Worm (Caenorhabditis elegans) whole organism, L4/young adult: ENCODE measurements around the gene fbxb-83.

Source experiments
- W03F9.2 ChIP-seq: fragments of 150-350 bp; optimal IDR thresholded peaks from 2 replicates; lab custom pipeline; 2014; ENCODE audit warnings: missing biosample characterization, missing genetic modification characterization
- dao-5 ChIP-seq: sonication (generic microtip); optimal IDR thresholded peaks from 2 replicates; lab custom pipeline; 2016; ENCODE audit warnings: missing genotype, missing genetic modification characterization, moderate library complexity, missing compliant biosample characterization
- him-1 ChIP-seq: sonication (generic microtip); optimal IDR thresholded peaks from 2 replicates; lab custom pipeline; 2016; ENCODE audit warnings: missing genotype, missing genetic modification reagents, missing genetic modification characterization, missing compliant biosample characterization

The fbxb-83 gene

DNA sequence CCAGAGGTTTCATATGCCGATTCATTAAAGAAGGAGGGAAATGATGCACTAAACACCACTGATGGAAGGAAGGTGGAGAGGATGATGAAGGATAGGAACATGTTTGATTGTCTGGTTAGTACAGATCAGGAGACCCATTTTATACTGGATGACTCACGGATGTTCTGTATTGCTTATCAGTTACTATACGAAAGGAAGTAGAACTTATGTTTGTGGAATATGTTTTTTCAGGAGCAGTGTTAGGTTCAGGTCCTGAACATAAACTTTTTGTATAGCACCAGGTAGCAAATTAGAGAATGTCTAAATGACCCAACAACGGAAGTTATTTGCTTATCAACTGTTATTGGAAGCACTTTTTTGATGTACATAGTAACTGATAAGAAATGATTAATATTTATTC is 30.7 kb upstream of the fbxb-83 start, which contains the start of gene clec-148:
Gene clec-148 (minus strand): TSS at position 101 of the 400 bp plus-strand sequence.
- no peak for TF ChIP-seq dao-5 (tag; lab: Kevin White, UChicago)
- TF ChIP-seq him-1 (tag; lab: Kevin White, UChicago) = no peak
- TF ChIP-seq W03F9.2 (tag; lab: Kevin White, UChicago) = no peak

DNA sequence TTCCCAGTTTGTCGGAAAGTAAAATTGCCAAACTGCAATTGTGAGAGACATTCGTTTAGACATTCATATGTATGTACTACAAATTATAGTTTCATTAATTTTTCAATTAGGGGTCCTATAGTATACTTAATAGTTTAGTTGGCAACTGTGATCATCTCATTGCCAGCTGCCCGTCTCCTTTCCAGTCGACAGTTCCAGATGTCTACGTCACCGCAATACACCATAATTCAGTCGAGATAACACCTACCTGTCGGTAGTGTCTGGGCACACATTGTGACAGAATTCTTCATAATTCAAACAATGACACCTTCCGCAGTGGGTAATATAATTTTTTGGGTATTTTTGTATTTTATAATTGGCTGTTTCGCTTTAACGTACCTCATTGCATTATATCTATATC is 28.5 kb upstream of the fbxb-83 start, which contains the start of gene F40G9.19:
Gene F40G9.19 (plus strand): TSS at position 301 of the 400 bp plus-strand sequence.
- TF ChIP-seq him-1 (tag; lab: Kevin White, UChicago) (no peak), dao-5 (tag; lab: Kevin White, UChicago) (no peak), W03F9.2 (tag; lab: Kevin White, UChicago) (no peak)

ce11 chrIII:171617-172016 is 26.6 kb upstream of the fbxb-83 start, which contains the start of the genes F40G9.9 and F40G9.12:
F40G9.9 (minus strand) TSS chrIII:171717.
F40G9.12 (plus strand) TSS chrIII:171847.
- TF ChIP-seq W03F9.2 (tag; lab: Kevin White, UChicago) (no peak), dao-5 (tag; lab: Kevin White, UChicago) (no peak), him-1 (tag; lab: Kevin White, UChicago) (no peak)

- TF ChIP-seq dao-5 (tag; lab: Kevin White, UChicago) = no peak
- no peak for TF ChIP-seq him-1 (tag; lab: Kevin White, UChicago)
- no peak for TF ChIP-seq W03F9.2 (tag; lab: Kevin White, UChicago)
Measured at ce11 chrIII:169478-169877, 24.5 kb upstream of the fbxb-83 start, which contains the start of gene F40G9.18. F40G9.18 (minus strand) TSS chrIII:169578.

DNA sequence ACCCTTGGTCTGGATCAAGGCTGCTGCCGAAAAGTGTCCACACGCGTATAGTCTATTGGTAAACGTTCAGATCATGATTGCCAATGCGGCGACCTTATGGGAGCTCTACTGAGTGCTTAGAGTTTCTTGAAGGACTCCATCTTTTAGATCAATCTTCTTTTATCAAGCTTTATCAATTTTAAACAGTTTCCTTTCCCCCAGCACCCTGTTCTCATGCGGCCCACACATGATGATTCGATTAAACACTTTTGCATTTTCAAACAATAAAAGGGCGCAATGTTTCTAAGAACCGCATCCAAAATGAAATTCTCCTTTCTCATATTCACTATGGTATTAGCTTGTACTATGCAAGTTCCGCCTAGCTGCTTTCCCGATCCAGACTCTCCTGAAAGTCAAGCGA is 20.4 kb upstream of the fbxb-83 start, which contains the start of gene F40G9.7:
Gene F40G9.7 (plus strand): TSS at position 301 of the 400 bp plus-strand sequence.
- no peak for TF ChIP-seq W03F9.2 (tag; lab: Kevin White, UChicago)
- no peak for TF ChIP-seq dao-5 (tag; lab: Kevin White, UChicago)
- TF ChIP-seq him-1 (tag; lab: Kevin White, UChicago) = no peak

ce11 chrIII:164775-165174 is 19.8 kb upstream of the fbxb-83 start, which contains the start of gene F40G9.8:
F40G9.8 (minus strand) TSS chrIII:164875.
- no peak for TF ChIP-seq W03F9.2 (tag; lab: Kevin White, UChicago)
- no peak for TF ChIP-seq him-1 (tag; lab: Kevin White, UChicago)
- TF ChIP-seq dao-5 (tag; lab: Kevin White, UChicago) = no peak

- no peak for TF ChIP-seq him-1 (tag; lab: Kevin White, UChicago)
- no peak for TF ChIP-seq W03F9.2 (tag; lab: Kevin White, UChicago)
Measured at ce11 chrIII:159665-160064, 14.7 kb upstream of the fbxb-83 start.

DNA sequence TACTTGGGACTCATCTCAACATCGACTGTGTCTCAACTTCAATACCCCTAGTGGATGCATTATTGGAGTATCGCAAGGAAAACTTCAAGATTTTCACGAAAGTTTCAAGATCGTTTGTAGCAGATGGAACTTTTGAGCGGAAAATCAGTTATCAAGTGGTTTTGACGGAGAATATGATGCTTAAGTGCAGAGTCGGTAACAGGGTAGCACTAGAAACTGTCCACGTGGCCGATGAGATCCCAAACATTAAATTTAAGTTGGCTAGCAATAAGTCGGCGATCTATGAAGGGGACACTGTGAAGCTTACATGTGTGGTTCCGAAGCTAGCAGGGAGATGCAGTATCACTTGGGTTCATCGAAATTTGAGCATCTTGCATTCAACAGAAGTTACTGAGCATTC is 14.1 kb upstream of the fbxb-83 start:
- TF ChIP-seq W03F9.2 (tag; lab: Kevin White, UChicago) (no peak), dao-5 (tag; lab: Kevin White, UChicago) (no peak), him-1 (tag; lab: Kevin White, UChicago) (no peak)

- TF ChIP-seq W03F9.2 (tag; lab: Kevin White, UChicago) = no peak
- TF ChIP-seq dao-5 (tag; lab: Kevin White, UChicago) = no peak
- no peak for TF ChIP-seq him-1 (tag; lab: Kevin White, UChicago)
Measured at ce11 chrIII:157980-158379, 13.0 kb upstream of the fbxb-83 start.

ce11 chrIII:156645-157044 is 11.6 kb upstream of the fbxb-83 start, which contains the start of the genes zig-13 and ver-1:
zig-13 (minus strand) TSS chrIII:156745.
ver-1 (plus strand) TSS chrIII:156824.
- TF ChIP-seq him-1 (tag; lab: Kevin White, UChicago) = no peak
- no peak for TF ChIP-seq W03F9.2 (tag; lab: Kevin White, UChicago)
- TF ChIP-seq dao-5 (tag; lab: Kevin White, UChicago) = no peak

ce11 chrIII:154168-154567 is 9.2 kb upstream of the fbxb-83 start:
- TF ChIP-seq dao-5 (tag; lab: Kevin White, UChicago) (no peak), W03F9.2 (tag; lab: Kevin White, UChicago) (no peak), him-1 (tag; lab: Kevin White, UChicago) (no peak)

- TF ChIP-seq him-1 (tag; lab: Kevin White, UChicago) = no peak
- no peak for TF ChIP-seq W03F9.2 (tag; lab: Kevin White, UChicago)
- no peak for TF ChIP-seq dao-5 (tag; lab: Kevin White, UChicago)
Measured at ce11 chrIII:151084-151483, 6.1 kb upstream of the fbxb-83 start.

DNA sequence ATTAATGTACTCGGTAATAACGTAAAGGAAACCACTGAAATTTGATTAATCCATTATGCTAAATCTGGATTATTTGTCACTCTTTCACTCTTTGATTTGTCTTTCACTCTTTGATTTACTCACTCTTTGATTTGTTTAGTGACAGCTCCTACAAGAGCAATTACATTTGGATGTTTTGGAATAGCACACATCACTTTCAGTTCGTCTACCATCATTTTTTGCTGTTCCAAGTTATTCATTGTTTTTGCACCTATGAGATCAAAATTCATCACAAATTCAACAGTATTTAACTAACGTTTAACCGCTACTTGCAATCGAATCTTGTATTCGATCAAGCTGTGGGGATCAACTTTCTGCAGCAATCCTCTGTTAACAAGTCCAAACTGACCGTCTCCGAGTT is 4.1 kb upstream of the fbxb-83 start:
- TF ChIP-seq him-1 (tag; lab: Kevin White, UChicago) (no peak), W03F9.2 (tag; lab: Kevin White, UChicago) (no peak), dao-5 (tag; lab: Kevin White, UChicago) (no peak)

DNA sequence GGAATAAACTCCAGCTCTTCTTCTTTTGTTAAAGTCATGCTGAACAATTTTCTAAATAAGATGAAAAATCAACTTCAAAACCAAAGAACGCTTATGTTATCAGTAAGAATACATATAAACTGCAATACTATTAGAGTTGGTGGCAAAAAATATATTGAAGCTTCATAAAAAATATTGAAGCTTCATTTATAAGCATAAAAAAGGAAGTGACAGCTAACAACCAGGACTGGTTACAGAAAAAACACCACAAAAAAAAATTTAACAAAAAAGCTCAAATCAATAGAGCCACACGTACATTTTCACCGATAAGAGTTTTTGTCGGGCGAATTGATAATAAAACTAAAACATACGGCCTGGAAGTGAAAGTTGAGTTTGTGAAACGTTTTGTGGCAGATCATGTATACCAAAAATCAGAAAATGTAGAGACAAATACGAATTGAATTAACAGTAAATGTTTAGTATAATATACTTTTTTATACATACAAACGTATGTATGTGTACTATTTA is 2.6 kb upstream of the fbxb-83 start, which contains the start of gene sqst-5:
Gene sqst-5 (minus strand): TSS at position 51 of the 507 bp plus-strand sequence.
- TF ChIP-seq him-1 (tag; lab: Kevin White, UChicago) (no peak), W03F9.2 (tag; lab: Kevin White, UChicago) (no peak), dao-5 (tag; lab: Kevin White, UChicago) (no peak)
